Fruit fly (Drosophila melanogaster) whole organism, pupa: Measurements from ENCODE around the gene Ten-a.

Experiments
- CG10348 ChIP-seq: fragments of 200-800 bp; sonication (Bioruptor generic); IDR thresholded peaks from 2 replicates; pipeline ENCODE4 v1.3.6; 2022; ENCODE audit warnings: missing biosample characterization, missing genetic modification characterization
- CG12605 ChIP-seq: fragments of 200-800 bp; sonication (Bioruptor generic); IDR thresholded peaks from 2 replicates; pipeline ENCODE4 v1.3.6; 2022; ENCODE audit warnings: missing biosample characterization, missing genetic modification characterization
- CG17806 ChIP-seq: fragments of 200-800 bp; sonication (Bioruptor generic); optimal IDR thresholded peaks from 2 replicates; lab custom pipeline; 2018; ENCODE audit warnings: missing biosample characterization, mild to moderate bottlenecking, missing genetic modification characterization, moderate library complexity
- Ets98B ChIP-seq: fragments of 200-800 bp; sonication (Bioruptor generic); IDR thresholded peaks from 2 replicates; pipeline ENCODE4 v1.3.6; 2022; ENCODE audit warnings: missing biosample characterization, missing genetic modification characterization
- Pif1B ChIP-seq: fragments of 200-800 bp; sonication (Bioruptor generic); optimal IDR thresholded peaks from 3 replicates; lab custom pipeline; 2016; ENCODE audit warnings: missing biosample characterization, missing genetic modification characterization

dm6 chrX:12235777-12236176, 192.3 kb downstream of the Ten-a start, which contains the start of gene CG32655:
- TF ChIP-seq Pif1B (no peak), CG10348 (no peak), CG17806 (tag; lab: Kevin White, UChicago) (no peak), CG12605 (GFP tag; lab: Robert Waterston, UW) (no peak), Ets98B (GFP tag; lab: Robert Waterston, UW) (no peak)
